Worm (Caenorhabditis elegans) whole organism, early embryonic: Measurements from ENCODE around the gene F42A6.6.

Experiments
- B0310.2 ChIP-seq: sonication (generic microtip); optimal IDR thresholded peaks from 2 replicates; lab custom pipeline; 2016; ENCODE audit warnings: mild to moderate bottlenecking, missing genetic modification characterization, missing compliant biosample characterization
- aly-1 ChIP-seq: sonication (generic microtip); optimal IDR thresholded peaks from 2 replicates; lab custom pipeline; 2016; ENCODE audit warnings: missing genetic modification characterization, missing compliant biosample characterization
- ama-1 ChIP-seq: fragments of 150-350 bp; optimal IDR thresholded peaks from 2 replicates; lab custom pipeline; 2014
- ceh-13 ChIP-seq: fragments of 200-800 bp; sonication (Bioruptor generic); optimal IDR thresholded peaks from 2 replicates; lab custom pipeline; 2018; ENCODE audit warnings: mild to moderate bottlenecking, missing genetic modification characterization, missing compliant biosample characterization
- ceh-36 ChIP-seq: sonication (generic microtip); optimal IDR thresholded peaks from 2 replicates; lab custom pipeline; 2016; ENCODE audit warnings: missing genetic modification characterization, inconsistent platforms, missing compliant biosample characterization
- ets-7 ChIP-seq: sonication (generic microtip); optimal IDR thresholded peaks from 2 replicates; lab custom pipeline; 2016; ENCODE audit warnings: missing genotype, missing genetic modification characterization, missing compliant biosample characterization
- flt-1 ChIP-seq: fragments of 200-800 bp; sonication (Bioruptor generic); IDR thresholded peaks from 2 replicates; pipeline ENCODE4 v1.3.6; 2022; ENCODE audit warnings: missing genetic modification characterization, missing compliant biosample characterization
- hnd-1 ChIP-seq: sonication (generic microtip); optimal IDR thresholded peaks from 2 replicates; lab custom pipeline; 2016; ENCODE audit warnings: missing genetic modification characterization, missing compliant biosample characterization
- sea-1 ChIP-seq: fragments of 200-800 bp; sonication (Bioruptor generic); conservative IDR thresholded peaks from 2 replicates; pipeline ENCODE4 v1.3.6; 2022; ENCODE audit warnings: missing genetic modification characterization, missing compliant biosample characterization
- tbx-11 ChIP-seq: fragments of 200-800 bp; sonication (Bioruptor generic); IDR thresholded peaks from 2 replicates; pipeline ENCODE4 v1.3.6; 2022; ENCODE audit warnings: missing genetic modification characterization, missing compliant biosample characterization
- tra-4 ChIP-seq: sonication (generic microtip); optimal IDR thresholded peaks from 2 replicates; lab custom pipeline; 2017; ENCODE audit warnings: missing genetic modification characterization, missing compliant biosample characterization

DNA sequence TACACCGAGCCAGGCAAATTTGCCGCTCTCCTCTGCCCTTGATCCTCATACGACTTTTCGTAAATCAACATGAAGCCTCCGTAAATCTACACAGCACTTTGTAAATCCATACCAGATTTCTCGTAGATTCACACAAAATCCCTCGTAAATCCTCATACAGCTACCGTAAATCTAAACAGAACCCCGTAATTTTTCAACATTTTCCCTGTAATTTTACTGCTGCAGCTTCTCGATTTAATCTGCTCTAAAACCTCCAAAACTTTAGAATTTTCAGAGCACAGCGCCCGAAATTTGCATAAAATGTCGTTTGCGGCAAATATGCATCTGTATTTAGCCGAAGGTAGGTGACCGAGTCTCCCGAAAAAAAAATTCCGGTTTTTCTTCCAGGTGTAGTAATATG lies 18.1 kb upstream of the F42A6.6 start, which contains the start of gene F42A6.1:
- TF ChIP-seq ama-1 (lab: Kevin White, UChicago) (no peak), ceh-36 (tag; lab: Kevin White, UChicago) (no peak), tra-4 (no peak), hnd-1 (tag; lab: Kevin White, UChicago) (no peak), flt-1 (GFP tag; lab: Robert Waterston, UW) (no peak), ets-7 (tag; lab: Kevin White, UChicago) (no peak), ceh-13 (GFP tag; lab: Kevin White, UChicago) (no peak), sea-1 (GFP tag; lab: Robert Waterston, UW) (no peak), tbx-11 (GFP tag; lab: Robert Waterston, UW) (no peak), aly-1 (tag; lab: Kevin White, UChicago) (no peak), B0310.2 (tag; lab: Kevin White, UChicago) (no peak)
